Worm (Caenorhabditis elegans) whole organism, L2 larva: ENCODE measurements around the gene smi-1.

Experiments
- ama-1 ChIP-seq: fragments of 150-350 bp; optimal IDR thresholded peaks from 2 replicates; lab custom pipeline; 2018; ENCODE audit warnings: inconsistent platforms
- ceh-82 ChIP-seq: fragments of 150-350 bp; optimal IDR thresholded peaks from 2 replicates; lab custom pipeline; 2014; ENCODE audit warnings: missing biosample characterization, missing genetic modification characterization
- egl-27 ChIP-seq: sonication (generic microtip); optimal IDR thresholded peaks from 3 replicates; lab custom pipeline; 2017; ENCODE audit warnings: missing biosample characterization, missing genetic modification reagents, missing genetic modification characterization
- elt-3 ChIP-seq: sonication (generic microtip); optimal IDR thresholded peaks from 2 replicates; lab custom pipeline; 2017; ENCODE audit warnings: missing biosample characterization, missing genetic modification characterization
- nhr-25 ChIP-seq: fragments of 150-350 bp; sonication (generic microtip); optimal IDR thresholded peaks from 3 replicates; lab custom pipeline; 2014; ENCODE audit warnings: missing biosample characterization, missing genetic modification characterization
- skn-1 ChIP-seq: sonication (generic microtip); optimal IDR thresholded peaks from 2 replicates; lab custom pipeline; 2017; ENCODE audit warnings: missing biosample characterization, missing genetic modification characterization
- sma-9 ChIP-seq, 2 experiments: fragments of 150-350 bp in 1 of 2; sonication (generic microtip) in 1 of 2; optimal IDR thresholded peaks; 2 replicates each; lab custom pipeline; 2014 to 2016; ENCODE audit warnings: missing genetic modification characterization in 2 of 2, mild to moderate bottlenecking in 1 of 2, missing biosample characterization in 1 of 2, missing compliant biosample characterization in 1 of 2, missing genetic modification reagents in 1 of 2, moderate library complexity in 1 of 2
- ztf-1 ChIP-seq: fragments of 200-800 bp; sonication (Bioruptor generic); conservative IDR thresholded peaks from 2 replicates; pipeline ENCODE4 v1.3.6; 2022; ENCODE audit warnings: missing genetic modification characterization, missing compliant biosample characterization

DNA sequence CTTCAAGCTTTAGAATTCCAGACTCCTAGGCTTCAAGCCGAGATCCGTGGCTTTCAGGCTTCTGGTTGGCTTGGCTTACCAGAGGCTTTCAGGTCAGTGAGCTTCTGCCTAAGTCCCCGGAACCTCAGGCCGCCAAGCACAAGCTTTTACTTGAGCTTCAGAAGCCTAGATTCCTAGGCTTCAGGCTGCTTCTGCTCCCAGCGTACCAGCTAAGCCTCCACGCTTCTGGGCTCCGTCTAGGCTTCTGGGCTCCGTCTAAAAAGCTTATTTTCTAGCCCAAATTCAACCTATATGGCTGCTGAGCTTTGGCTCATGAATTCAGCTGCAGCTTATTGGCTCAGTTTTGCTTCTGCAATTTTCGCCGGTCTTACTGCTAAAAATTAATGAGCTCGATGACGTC is 47.6 kb downstream of the smi-1 start:
- TF ChIP-seq egl-27 (tag; lab: Kevin White, UChicago) (no peak), nhr-25 (no peak), skn-1 (tag; lab: Kevin White, UChicago) (no peak), ama-1 (no peak), elt-3 (no peak), ceh-82 (tag; lab: Kevin White, UChicago) (no peak), sma-9 (GFP tag; optimal IDR thresholded peaks at IDR 0.05; lab: Kevin White, UChicago) (peak; percentile 46), sma-9 (tag; optimal IDR thresholded peaks at IDR 0.05; lab: Kevin White, UChicago) (no peak), ztf-1 (GFP tag; lab: Robert Waterston, UW) (no peak)
